Fruit fly (Drosophila melanogaster) whole organism, pupa: ENCODE data around the gene CG8620.

ENCODE experiments used
- CG10348 ChIP-seq: fragments of 200-800 bp; sonication (Bioruptor generic); IDR thresholded peaks from 2 replicates; pipeline ENCODE4 v1.3.6; 2022; ENCODE audit warnings: missing biosample characterization, missing genetic modification characterization
- CG14655 ChIP-seq: fragments of 200-800 bp; sonication (Bioruptor generic); optimal IDR thresholded peaks from 3 replicates; lab custom pipeline; 2017; ENCODE audit warnings: mild to moderate bottlenecking, missing biosample characterization, missing genetic modification reagents, missing genetic modification characterization
- CG15710 ChIP-seq: fragments of 200-800 bp; sonication (Bioruptor generic); optimal IDR thresholded peaks from 2 replicates; lab custom pipeline; 2018; ENCODE audit warnings: missing biosample characterization, mild to moderate bottlenecking, missing genetic modification characterization, moderate library complexity
- CG17806 ChIP-seq: fragments of 200-800 bp; sonication (Bioruptor generic); optimal IDR thresholded peaks from 2 replicates; lab custom pipeline; 2018; ENCODE audit warnings: missing biosample characterization, mild to moderate bottlenecking, missing genetic modification characterization, moderate library complexity
- CG34367 ChIP-seq: fragments of 200-800 bp; sonication (Bioruptor generic); optimal IDR thresholded peaks from 2 replicates; lab custom pipeline; 2018; ENCODE audit warnings: missing biosample characterization, mild to moderate bottlenecking, missing genetic modification characterization
- CG8159 ChIP-seq: fragments of 200-800 bp; sonication (Bioruptor generic); optimal IDR thresholded peaks from 3 replicates; lab custom pipeline; 2018; ENCODE audit warnings: missing biosample characterization, mild to moderate bottlenecking, missing genetic modification characterization, moderate library complexity
- CG8301 ChIP-seq: fragments of 200-800 bp; sonication (Bioruptor generic); optimal IDR thresholded peaks from 2 replicates; lab custom pipeline; 2018; ENCODE audit warnings: missing biosample characterization, mild to moderate bottlenecking, missing genetic modification characterization
- CG9948 ChIP-seq: fragments of 200-800 bp; sonication (Bioruptor generic); optimal IDR thresholded peaks from 2 replicates; lab custom pipeline; 2018; ENCODE audit warnings: missing biosample characterization, mild to moderate bottlenecking, missing genetic modification characterization, moderate library complexity
- D1 ChIP-seq: fragments of 200-800 bp; sonication (Bioruptor generic); optimal IDR thresholded peaks from 2 replicates; lab custom pipeline; 2018; ENCODE audit warnings: missing biosample characterization, mild to moderate bottlenecking, missing genetic modification characterization, moderate library complexity
- Pif1A ChIP-seq: fragments of 200-800 bp; sonication (Bioruptor generic); optimal IDR thresholded peaks from 3 replicates; lab custom pipeline; 2016; ENCODE audit warnings: missing biosample characterization, missing genetic modification characterization
- Pif1B ChIP-seq: fragments of 200-800 bp; sonication (Bioruptor generic); optimal IDR thresholded peaks from 3 replicates; lab custom pipeline; 2016; ENCODE audit warnings: missing biosample characterization, missing genetic modification characterization
- fd96Ca ChIP-seq: fragments of 200-800 bp; sonication (Bioruptor generic); IDR thresholded peaks from 3 replicates; pipeline ENCODE4 v1.3.6; 2022; ENCODE audit warnings: missing biosample characterization, missing genetic modification characterization
- gl ChIP-seq: fragments of 200-800 bp; sonication (Bioruptor generic); optimal IDR thresholded peaks from 2 replicates; lab custom pipeline; 2018; ENCODE audit warnings: missing biosample characterization, mild to moderate bottlenecking, missing genetic modification characterization
- rn ChIP-seq: fragments of 200-800 bp; sonication (Bioruptor generic); IDR thresholded peaks from 2 replicates; pipeline ENCODE4 v1.3.6; 2022; ENCODE audit warnings: missing biosample characterization, missing genetic modification characterization

dm6 chr3L:7133699-7134655 is 23.9 kb upstream of the CG8620 start, which contains the start of gene melt:
- TF ChIP-seq CG34367, result peak; percentile 73
- TF ChIP-seq CG17806 (tag; lab: Kevin White, UChicago), result peak; percentile 72
- peak; percentile 73 for TF ChIP-seq D1 (tag; lab: Kevin White, UChicago)
- TF ChIP-seq rn, result no peak
- TF ChIP-seq gl (tag; lab: Kevin White, UChicago), result no peak
- peak; percentile 93 for TF ChIP-seq CG14655
- peak; percentile 87 for TF ChIP-seq CG8159 (tag; lab: Kevin White, UChicago)
- TF ChIP-seq CG15710 (tag; lab: Kevin White, UChicago), result peak; percentile 81
- TF ChIP-seq fd96Ca (GFP tag; lab: Robert Waterston, UW), result peak; percentile 75
- peak; percentile 89 for TF ChIP-seq Pif1B (GFP tag; lab: Kevin White, UChicago)
- TF ChIP-seq CG8301 (tag; lab: Kevin White, UChicago), result peak; percentile 90
- peak; percentile 81 for TF ChIP-seq CG9948 (tag; lab: Kevin White, UChicago)
- TF ChIP-seq CG10348 (GFP tag; lab: Robert Waterston, UW), result peak; percentile 12; the same call in 1 of the 2 replicates
- TF ChIP-seq Pif1A (GFP tag; lab: Kevin White, UChicago), result peak; percentile 91
